Fruit fly (Drosophila melanogaster): Measurements from ENCODE around the gene cas.

cas gene

DNA sequence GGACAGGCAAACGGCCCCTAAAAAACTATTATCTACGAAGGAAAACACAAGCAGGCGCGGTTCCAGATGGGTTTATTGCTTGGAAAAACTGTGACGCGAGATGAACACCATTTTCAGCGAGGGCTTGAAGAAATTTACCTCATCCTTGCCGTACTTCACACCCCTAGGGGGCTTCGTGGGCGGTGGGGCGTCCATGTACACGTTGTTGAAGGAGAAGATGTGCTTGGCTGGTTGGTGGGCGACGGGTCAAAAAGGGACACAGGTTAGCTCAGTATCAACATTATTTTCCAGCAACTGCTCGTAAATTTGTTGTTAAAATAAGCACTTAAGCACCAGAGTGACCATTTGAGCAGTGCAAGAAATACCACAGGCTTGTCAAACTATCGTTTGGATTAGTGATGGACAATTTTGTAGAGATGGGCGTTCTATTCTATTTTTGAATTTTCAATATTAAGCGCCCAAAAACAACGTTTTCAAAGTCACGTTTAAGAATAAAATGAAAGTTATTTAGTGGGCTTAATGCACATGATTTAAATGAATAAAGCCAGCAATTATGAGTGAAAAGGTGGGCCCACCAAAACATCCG, 42.1 kb upstream of the cas start, which contains the start of gene Sec8 (continued):
- TF ChIP-seq CG1529 (GFP tag; optimal IDR thresholded peaks at IDR 0.05) (no peak), CG18764 (GFP tag; optimal IDR thresholded peaks at IDR 0.05) (peak; percentile 17), Drgx (GFP tag; IDR thresholded peaks at IDR 0.05) (no peak), exex (tag; optimal IDR thresholded peaks at IDR 0.05) (no peak), peb (GFP tag; IDR thresholded peaks at IDR 0.05) (0 out of 2 replicates have a peak, but pooled peaks have one; percentile 24), CG6254 (GFP tag; optimal IDR thresholded peaks at IDR 0.05) (peak; percentile 26), Doc2 (GFP tag; IDR thresholded peaks at IDR 0.05) (no peak), CG32532 (GFP tag; IDR thresholded peaks at IDR 0.05) (peak; percentile 61), Nf-YC (tag; optimal IDR thresholded peaks at IDR 0.05) (peak; percentile 19), h (optimal IDR thresholded peaks at IDR 0.05) (no peak), ATbp (GFP tag; optimal IDR thresholded peaks at IDR 0.05) (no peak), CG11504 (tag; optimal IDR thresholded peaks at IDR 0.05) (no peak), Ets97D (GFP tag; optimal IDR thresholded peaks at IDR 0.05) (peak; percentile 76), CG8281 (tag; optimal IDR thresholded peaks at IDR 0.05) (no peak), trh (GFP tag; optimal IDR thresholded peaks at IDR 0.05) (no peak), CG12299 (tag; optimal IDR thresholded peaks at IDR 0.05) (no peak), CG9797 (GFP tag; optimal IDR thresholded peaks at IDR 0.05) (peak; percentile 69), C15 (GFP tag; IDR thresholded peaks at IDR 0.05) (no peak), vvl (GFP tag; IDR thresholded peaks at IDR 0.05) (peak; percentile 51), ERR (GFP tag; optimal IDR thresholded peaks at IDR 0.05) (no peak), ham (GFP tag; IDR thresholded peaks at IDR 0.05) (no peak), CG11695 (GFP tag; IDR thresholded peaks at IDR 0.05) (no peak), inv (GFP tag; IDR thresholded peaks at IDR 0.05; ENCODE audit: partially characterized antibody) (peak; percentile 82), chm (GFP tag; IDR thresholded peaks at IDR 0.05) (0 out of 2 replicates have a peak, but pooled peaks have one; percentile 31), Mrtf (GFP tag; IDR thresholded peaks at IDR 0.05) (0 out of 3 replicates have a peak, but pooled peaks have one; percentile 6), Aef1 (GFP tag; IDR thresholded peaks at IDR 0.05) (0 out of 3 replicates have a peak, but pooled peaks have one; percentile 31), CG12104 (GFP tag; optimal IDR thresholded peaks at IDR 0.05) (no peak), CG7963 (GFP tag; IDR thresholded peaks at IDR 0.05; ENCODE audit: partially characterized antibody) (peak; percentile 55; the same call in 2 of the 3 replicates), cad (GFP tag; optimal IDR thresholded peaks at IDR 0.05) (no peak), NK7.1 (GFP tag; optimal IDR thresholded peaks at IDR 0.05) (no peak), wdn (GFP tag; IDR thresholded peaks at IDR 0.05) (no peak), disco-r (GFP tag; optimal IDR thresholded peaks at IDR 0.05) (no peak), z (GFP tag; IDR thresholded peaks at IDR 0.05) (no peak), lov (optimal IDR thresholded peaks at IDR 0.05) (no peak), lov (GFP tag; IDR thresholded peaks at IDR 0.05) (no peak), tll (GFP tag; optimal IDR thresholded peaks at IDR 0.05) (no peak), Dip3 (GFP tag; optimal IDR thresholded peaks at IDR 0.05) (no peak), CG8359 (GFP tag; optimal IDR thresholded peaks at IDR 0.05; ENCODE audit: borderline replicate concordance) (no peak), ash1 (GFP tag; optimal IDR thresholded peaks at IDR 0.05) (no peak), Adf1 (GFP tag; IDR thresholded peaks at IDR 0.05) (no peak), Hey (tag; optimal IDR thresholded peaks at IDR 0.05) (no peak), CG6689 (GFP tag; IDR thresholded peaks at IDR 0.05) (no peak), oc (tag; optimal IDR thresholded peaks at IDR 0.05) (no peak), vnd (GFP tag; IDR thresholded peaks at IDR 0.05; ENCODE audit: partially characterized antibody) (peak; percentile 73), slou (GFP tag; optimal IDR thresholded peaks at IDR 0.05) (no peak), gsb (GFP tag; IDR thresholded peaks at IDR 0.05) (no peak), kni (GFP tag; optimal IDR thresholded peaks at IDR 0.05) (no peak), B-H2 (GFP tag; optimal IDR thresholded peaks at IDR 0.05) (peak; percentile 38), lmd (GFP tag; IDR thresholded peaks at IDR 0.05) (peak; percentile 36; the same call in 1 of the 2 replicates), chn (GFP tag; optimal IDR thresholded peaks at IDR 0.05) (peak; percentile 22), lola (GFP tag; optimal IDR thresholded peaks at IDR 0.05) (peak in 1 of 3 experiments; percentile 12)

Data from whole organism, embryonic.